Worm (Caenorhabditis elegans): ENCODE measurements around the gene F20D6.5.

DNA sequence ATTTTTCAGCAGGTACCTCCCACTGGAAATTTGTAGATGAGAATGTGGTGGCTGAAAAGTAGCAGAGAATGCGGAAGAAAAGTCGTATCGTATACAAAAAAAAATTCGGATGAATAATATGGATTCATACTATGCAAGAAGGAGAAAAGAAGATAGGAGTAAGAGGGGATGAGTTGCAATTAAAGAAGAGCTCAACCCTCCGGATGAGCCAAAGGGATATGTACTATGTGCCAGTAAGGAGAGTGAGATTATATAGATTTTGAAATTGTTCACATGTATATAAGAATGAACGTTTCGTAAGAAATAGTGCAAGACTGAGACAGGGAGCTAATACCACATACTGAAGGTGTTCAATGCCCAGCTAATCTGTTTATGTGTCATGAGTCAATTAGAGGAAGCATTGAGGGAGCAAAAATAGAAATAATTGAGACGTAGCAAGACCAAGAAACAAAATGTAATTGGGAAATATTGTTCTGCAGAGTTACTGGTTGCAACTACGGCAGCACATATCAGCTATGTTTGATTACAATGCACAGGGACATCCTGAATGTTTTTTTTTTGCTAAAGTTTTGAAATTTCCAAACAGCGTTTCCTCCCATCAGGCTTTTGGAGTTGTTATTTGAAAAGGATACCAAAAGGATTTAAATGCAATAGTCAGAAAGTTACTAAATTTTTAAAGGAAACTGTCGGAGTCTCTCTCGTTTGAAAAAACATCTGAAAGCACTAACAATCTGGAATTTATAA lies 6.6 kb downstream of the F20D6.5 start, which contains the start of gene F20D6.8:
- TF ChIP-seq pqm-1 (tag; optimal IDR thresholded peaks at IDR 0.05) = no peak
- no peak for TF ChIP-seq ama-1 (optimal IDR thresholded peaks at IDR 0.05)
- TF ChIP-seq skn-1 (tag; optimal IDR thresholded peaks at IDR 0.05) = no peak
- TF ChIP-seq fkh-8 (tag; optimal IDR thresholded peaks at IDR 0.05) = no peak
- no peak for TF ChIP-seq fkh-10 (GFP tag; optimal IDR thresholded peaks at IDR 0.05)
- no peak for TF ChIP-seq ztf-11 (tag; optimal IDR thresholded peaks at IDR 0.05)
- no peak for TF ChIP-seq ztf-4 (tag; optimal IDR thresholded peaks at IDR 0.05)

Measured in whole organism, L1 larva.